Fruit fly (Drosophila melanogaster): ENCODE results near the gene CG5290.

- TF ChIP-seq br (GFP tag; optimal IDR thresholded peaks at IDR 0.05) (no peak), Myc (optimal IDR thresholded peaks at IDR 0.05) (no peak), Dfd (GFP tag; optimal IDR thresholded peaks at IDR 0.05) (no peak), woc (GFP tag; optimal IDR thresholded peaks at IDR 0.05) (no peak), Hr78 (GFP tag; optimal IDR thresholded peaks at IDR 0.05) (no peak), h (GFP tag; optimal IDR thresholded peaks at IDR 0.05) (no peak), lola (GFP tag; optimal IDR thresholded peaks at IDR 0.05) (no peak), HLH106 (tag; optimal IDR thresholded peaks at IDR 0.05) (no peak), CG32264 (GFP tag; optimal IDR thresholded peaks at IDR 0.05) (no peak), Abd-B (GFP tag; optimal IDR thresholded peaks at IDR 0.05) (no peak), Jra (GFP tag; optimal IDR thresholded peaks at IDR 0.05) (no peak)
These were observed 35.8 kb upstream of the CG5290 start for dm6 chr3L:17948195-17948594.
